Fruit fly (Drosophila melanogaster) whole organism, prepupa: ENCODE data around the gene kek6.

ENCODE experiments used
- CG1621 ChIP-seq: fragments of 200-800 bp; sonication (Bioruptor generic); optimal IDR thresholded peaks from 3 replicates; lab custom pipeline; 2018; ENCODE audit warnings: missing biosample characterization, mild to moderate bottlenecking, missing genetic modification characterization
- CG3032 ChIP-seq: fragments of 200-800 bp; optimal IDR thresholded peaks from 2 replicates; lab custom pipeline; 2019; ENCODE audit warnings: missing biosample characterization, mild to moderate bottlenecking, missing genetic modification characterization, moderate library complexity
- CG6808 ChIP-seq: fragments of 200-800 bp; sonication (Bioruptor generic); optimal IDR thresholded peaks from 3 replicates; lab custom pipeline; 2017; ENCODE audit warnings: missing biosample characterization, missing genetic modification characterization, mild to moderate bottlenecking, moderate library complexity, missing genetic modification reagents
- CG6854 ChIP-seq: fragments of 200-800 bp; sonication (Bioruptor generic); optimal IDR thresholded peaks from 2 replicates; lab custom pipeline; 2017; ENCODE audit warnings: missing biosample characterization, mild to moderate bottlenecking, missing genetic modification characterization
- CG8119 ChIP-seq: fragments of 200-800 bp; sonication (Bioruptor generic); IDR thresholded peaks from 3 replicates; pipeline ENCODE4 v1.3.6; 2022; ENCODE audit warnings: missing biosample characterization, missing genetic modification characterization
- Met ChIP-seq: fragments of 200-800 bp; sonication (Bioruptor generic); optimal IDR thresholded peaks from 3 replicates; lab custom pipeline; 2016; ENCODE audit warnings: missing biosample characterization, missing genetic modification characterization
- dsx ChIP-seq: fragments of 200-800 bp; optimal IDR thresholded peaks from 3 replicates; lab custom pipeline; 2019; ENCODE audit warnings: missing biosample characterization, mild to moderate bottlenecking, missing genetic modification characterization, moderate library complexity; ENCODE audit not compliant: poor library complexity, severe bottlenecking

- TF ChIP-seq CG6854 (GFP tag; lab: Kevin White, UChicago) (no peak), CG1621 (no peak), CG3032 (tag; lab: Kevin White, UChicago) (no peak), dsx (no peak), CG6808 (GFP tag; lab: Kevin White, UChicago) (no peak), CG8119 (GFP tag; lab: Robert Waterston, UW) (no peak), Met (GFP tag; lab: Kevin White, UChicago) (no peak)
Observed at dm6 chr3R:31632316-31632715, 10.4 kb downstream of the kek6 start.
